Worm (Caenorhabditis elegans): ENCODE data around the gene C56E6.2.

Gene C56E6.2

DNA sequence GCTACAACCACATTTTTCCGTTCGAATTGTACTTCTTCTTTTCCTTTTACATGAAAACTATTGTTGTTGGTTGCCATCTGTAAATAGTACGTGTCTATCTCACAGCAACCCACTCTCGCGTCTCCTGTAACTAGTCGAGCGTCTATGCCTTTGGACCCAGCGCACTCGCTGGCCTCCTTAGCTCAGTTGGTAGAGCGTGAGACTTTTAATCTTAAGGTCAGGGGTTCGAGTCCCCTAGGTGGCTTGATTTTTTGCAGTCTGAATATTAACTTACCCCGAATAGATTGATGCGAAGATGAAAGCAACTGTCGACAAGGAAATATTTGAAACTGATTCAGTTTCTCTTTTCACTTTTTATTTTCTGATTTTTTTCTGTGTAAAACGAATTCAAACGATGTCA, 40.4 kb downstream of the C56E6.2 start, which contains the start of gene mpz-3 (continued):
- TF ChIP-seq madf-8 (GFP tag; conservative IDR thresholded peaks at IDR 0.05) (peak; percentile 20; the same call in 1 of the 2 replicates), madf-10 (tag; optimal IDR thresholded peaks at IDR 0.05) (peak; percentile 35), cebp-1 (GFP tag; IDR thresholded peaks at IDR 0.05) (no peak), cebp-1 (tag; optimal IDR thresholded peaks at IDR 0.05) (no peak), zim-3 (tag; optimal IDR thresholded peaks at IDR 0.05) (no peak), snpc-1.3 (tag; optimal IDR thresholded peaks at IDR 0.05; ENCODE audit: insufficient read depth) (peak; percentile 33), gei-17 (GFP tag; optimal IDR thresholded peaks at IDR 0.05) (no peak), somi-1 (GFP tag; optimal IDR thresholded peaks at IDR 0.05) (no peak), lir-1 (GFP tag; conservative IDR thresholded peaks at IDR 0.05) (0 out of 2 replicates have a peak, but pooled peaks have one; percentile 14), nhr-120 (GFP tag; IDR thresholded peaks at IDR 0.05) (no peak), ccch-3 (GFP tag; optimal IDR thresholded peaks at IDR 0.05) (no peak), F57A8.1 (GFP tag; optimal IDR thresholded peaks at IDR 0.05) (no peak), egl-44 (GFP tag; IDR thresholded peaks at IDR 0.05) (0 out of 2 replicates have a peak, but pooled peaks have one; percentile 48), hlh-26 (GFP tag; conservative IDR thresholded peaks at IDR 0.05) (no peak), T07F8.4 (tag; optimal IDR thresholded peaks at IDR 0.05) (peak; percentile 10), ama-1 (optimal IDR thresholded peaks at IDR 0.05) (no peak), ama-1 (GFP tag; optimal IDR thresholded peaks at IDR 0.05) (peak in 1 of 2 experiments; percentile 8), egrh-3 (GFP tag; IDR thresholded peaks at IDR 0.05) (no peak), lin-54 (GFP tag; optimal IDR thresholded peaks at IDR 0.05) (no peak), tbp1 (GFP tag; optimal IDR thresholded peaks at IDR 0.05) (peak; percentile 96), B0336.3 (GFP tag; IDR thresholded peaks at IDR 0.05) (no peak), mcd-1 (GFP tag; IDR thresholded peaks at IDR 0.05) (no peak), pha-4 (tag; optimal IDR thresholded peaks at IDR 0.05) (no peak), snpc-4 (GFP tag; optimal IDR thresholded peaks at IDR 0.05) (peak; percentile 27), snpc-4 (tag; optimal IDR thresholded peaks at IDR 0.05) (no peak), ceh-58 (GFP tag; IDR thresholded peaks at IDR 0.05) (no peak), D2030.7 (GFP tag; IDR thresholded peaks at IDR 0.05) (peak; percentile 48; the same call in 1 of the 2 replicates), ztf-6 (GFP tag; IDR thresholded peaks at IDR 0.05) (no peak), attf-3 (GFP tag; conservative IDR thresholded peaks at IDR 0.05) (no peak; the same call in 1 of the 2 replicates), Y53G8AR.9 (GFP tag; conservative IDR thresholded peaks at IDR 0.05) (no peak), madf-6 (GFP tag; IDR thresholded peaks at IDR 0.05) (no peak), mel-28 (tag; optimal IDR thresholded peaks at IDR 0.05; ENCODE audit: borderline replicate concordance) (no peak), Y79H2A.3 (GFP tag; conservative IDR thresholded peaks at IDR 0.05) (peak; percentile 41; the same call in 1 of the 2 replicates), athp-1 (tag; optimal IDR thresholded peaks at IDR 0.05) (no peak), K12H6.12 (tag; optimal IDR thresholded peaks at IDR 0.05) (no peak), rpc-1 (optimal IDR thresholded peaks at IDR 0.05) (peak; percentile 55), rpc-1 (tag; optimal IDR thresholded peaks at IDR 0.05) (peak; percentile 80), ceh-40 (GFP tag; IDR thresholded peaks at IDR 0.05) (no peak), B0019.2 (GFP tag; conservative IDR thresholded peaks at IDR 0.05) (no peak), Y53F4B.3 (GFP tag; IDR thresholded peaks at IDR 0.05) (no peak), F52B5.7 (tag; optimal IDR thresholded peaks at IDR 0.05) (no peak), pbrm-1 (GFP tag; IDR thresholded peaks at IDR 0.05) (peak; percentile 44; the same call in 1 of the 2 replicates), hrde-1 (tag; optimal IDR thresholded peaks at IDR 0.05; ENCODE audit: borderline replicate concordance) (no peak), tbx-9 (tag; optimal IDR thresholded peaks at IDR 0.05; ENCODE audit: borderline replicate concordance) (no peak), K11D2.4 (GFP tag; IDR thresholded peaks at IDR 0.05) (no peak), ztf-26 (tag; optimal IDR thresholded peaks at IDR 0.05) (peak; percentile 9), lin-35 (GFP tag; optimal IDR thresholded peaks at IDR 0.05) (no peak), dpff-1 (tag; optimal IDR thresholded peaks at IDR 0.05) (no peak), F37B4.10 (GFP tag; IDR thresholded peaks at IDR 0.05) (no peak), bed-1 (GFP tag; IDR thresholded peaks at IDR 0.05) (no peak)
